Fruit fly (Drosophila melanogaster) whole organism, wandering third instar larva: ENCODE measurements around the gene Dad.

ENCODE experiments used
- Abd-B ChIP-seq: fragments of >200 bp; optimal IDR thresholded peaks from 2 replicates; lab custom pipeline; 2017; ENCODE audit warnings: missing biosample characterization, missing genetic modification characterization
- CG9705 ChIP-seq: fragments of 200-800 bp; sonication (Bioruptor generic); optimal IDR thresholded peaks from 2 replicates; lab custom pipeline; 2018; ENCODE audit warnings: missing biosample characterization, mild to moderate bottlenecking, missing genetic modification characterization
- Dfd ChIP-seq: fragments of >200 bp; optimal IDR thresholded peaks from 2 replicates; lab custom pipeline; 2017; ENCODE audit warnings: missing biosample characterization, missing genetic modification characterization
- Hr83 ChIP-seq: fragments of 200-300 bp; sonication (Bioruptor generic); optimal IDR thresholded peaks from 2 replicates; lab custom pipeline; 2016; ENCODE audit warnings: missing biosample characterization, mild to moderate bottlenecking, missing genetic modification characterization, moderate library complexity; ENCODE audit not compliant: poor library complexity, severe bottlenecking
- Mio ChIP-seq: sonication (Bioruptor generic); optimal IDR thresholded peaks from 2 replicates; lab custom pipeline; 2016; ENCODE audit warnings: missing biosample characterization, missing genetic modification characterization
- N ChIP-seq: fragments of >200 bp; optimal IDR thresholded peaks from 2 replicates; lab custom pipeline; 2018; ENCODE audit warnings: missing biosample characterization, missing external identifiers, missing genetic modification characterization
- OdsH ChIP-seq: fragments of 200-800 bp; sonication (Bioruptor generic); optimal IDR thresholded peaks from 2 replicates; lab custom pipeline; 2016; ENCODE audit warnings: missing biosample characterization, mild to moderate bottlenecking, missing genetic modification characterization
- br ChIP-seq: fragments of 200-800 bp; sonication (Bioruptor generic); optimal IDR thresholded peaks from 2 replicates; lab custom pipeline; 2016; ENCODE audit warnings: missing biosample characterization, missing genetic modification characterization
- dl ChIP-seq, 2 experiments: fragments of 175-275, 200-275 bp in 1 of 2; fragments of 200-275 bp in 1 of 2; sonication (Bioruptor generic); optimal IDR thresholded peaks; lab custom pipeline; 2018; ENCODE audit warnings: mild to moderate bottlenecking in 2 of 2, missing biosample characterization in 2 of 2, missing genetic modification characterization in 2 of 2, moderate library complexity in 2 of 2; ENCODE audit not compliant: partially characterized antibody in 2 of 2, insufficient read depth in 1 of 2
- foxo ChIP-seq, 2 experiments: fragments of 200-800 bp; sonication (Bioruptor generic); optimal IDR thresholded peaks; 2 replicates in 1 of 2; 3 replicates in 1 of 2; lab custom pipeline; 2016 to 2017; ENCODE audit warnings: missing biosample characterization in 2 of 2, missing genetic modification characterization in 2 of 2
- pan ChIP-seq: fragments of >200 bp; optimal IDR thresholded peaks from 2 replicates; lab custom pipeline; 2017
- sage ChIP-seq: fragments of 200-800 bp; sonication (Bioruptor generic); optimal IDR thresholded peaks from 2 replicates; lab custom pipeline; 2016; ENCODE audit warnings: missing biosample characterization, mild to moderate bottlenecking, missing genetic modification characterization
- sv ChIP-seq: fragments of 200-800 bp; sonication (Bioruptor generic); optimal IDR thresholded peaks from 3 replicates; lab custom pipeline; 2016; ENCODE audit warnings: missing biosample characterization, missing genetic modification characterization

- TF ChIP-seq OdsH (no peak), CG9705 (GFP tag; lab: Kevin White, UChicago) (no peak), foxo (GFP tag; optimal IDR thresholded peaks at IDR 0.05; lab: Kevin White, UChicago) (peak in 1 of 2 experiments; percentile 32), N (GFP tag; lab: Kevin White, UChicago) (no peak), Dfd (GFP tag; lab: Kevin White, UChicago) (no peak), pan (lab: Kevin White, UChicago) (no peak), Mio (GFP tag; lab: Kevin White, UChicago) (no peak), dl (GFP tag; optimal IDR thresholded peaks at IDR 0.05; lab: Kevin White, UChicago; ENCODE audit: insufficient read depth in 1 of 2, partially characterized antibody in 2 of 2) (peak; percentile 29 to 60), Abd-B (no peak), Hr83 (GFP tag; lab: Kevin White, UChicago) (peak; percentile 45), sv (GFP tag; lab: Kevin White, UChicago) (no peak), sage (GFP tag; lab: Kevin White, UChicago) (peak; percentile 73), br (GFP tag; lab: Kevin White, UChicago) (peak; percentile 12)
Measured at dm6 chr3R:17118917-17119378, 65.1 kb downstream of the Dad start.
